Worm (Caenorhabditis elegans) whole organism, L2 larva: ENCODE results near the gene rab-6.1.

Experiments used
- F13H6.1 ChIP-seq: sonication (generic microtip); optimal IDR thresholded peaks from 2 replicates; lab custom pipeline; 2016; ENCODE audit warnings: missing genetic modification characterization, missing compliant biosample characterization
- alr-1 ChIP-seq: fragments of 150-350 bp; optimal IDR thresholded peaks from 2 replicates; lab custom pipeline; 2014; ENCODE audit warnings: missing biosample characterization, missing genetic modification characterization
- ceh-82 ChIP-seq: fragments of 150-350 bp; optimal IDR thresholded peaks from 2 replicates; lab custom pipeline; 2014; ENCODE audit warnings: missing biosample characterization, missing genetic modification characterization
- elt-3 ChIP-seq: sonication (generic microtip); optimal IDR thresholded peaks from 2 replicates; lab custom pipeline; 2017; ENCODE audit warnings: missing biosample characterization, missing genetic modification characterization
- lin-11 ChIP-seq: fragments of 150-350 bp; sonication (generic microtip); optimal IDR thresholded peaks from 2 replicates; lab custom pipeline; 2014; ENCODE audit warnings: missing biosample characterization, missing genetic modification characterization, inconsistent platforms, mixed read lengths
- lin-39 ChIP-seq: fragments of 150-350 bp; optimal IDR thresholded peaks from 2 replicates; lab custom pipeline; 2014; ENCODE audit warnings: missing biosample characterization, missing genetic modification reagents, missing genetic modification characterization
- nhr-11 ChIP-seq: fragments of 150-350 bp; optimal IDR thresholded peaks from 2 replicates; lab custom pipeline; 2014; ENCODE audit warnings: missing biosample characterization, missing genetic modification characterization
- nhr-12 ChIP-seq: fragments of 150-350 bp; optimal IDR thresholded peaks from 2 replicates; lab custom pipeline; 2014; ENCODE audit warnings: missing biosample characterization, missing genetic modification characterization
- skn-1 ChIP-seq: sonication (generic microtip); optimal IDR thresholded peaks from 2 replicates; lab custom pipeline; 2017; ENCODE audit warnings: missing biosample characterization, missing genetic modification characterization
- unc-39 ChIP-seq: fragments of 150-350 bp; optimal IDR thresholded peaks from 2 replicates; lab custom pipeline; 2014; ENCODE audit warnings: missing biosample characterization, missing genetic modification characterization
- ztf-11 ChIP-seq: sonication (generic microtip); optimal IDR thresholded peaks from 2 replicates; lab custom pipeline; 2017; ENCODE audit warnings: missing biosample characterization, missing genetic modification characterization

- TF ChIP-seq F13H6.1 (tag; lab: Kevin White, UChicago) (no peak), nhr-11 (tag; lab: Kevin White, UChicago) (no peak), unc-39 (tag; lab: Kevin White, UChicago) (no peak), skn-1 (tag; lab: Kevin White, UChicago) (no peak), ceh-82 (tag; lab: Kevin White, UChicago) (no peak), lin-11 (no peak), nhr-12 (tag; lab: Kevin White, UChicago) (no peak), ztf-11 (no peak), alr-1 (tag; lab: Kevin White, UChicago) (no peak), lin-39 (tag; lab: Kevin White, UChicago) (no peak), elt-3 (tag; lab: Kevin White, UChicago) (no peak)
These were observed 40.1 kb upstream of the rab-6.1 start, which contains the start of gene R107.2 for ce11 chrIII:9045838-9046237.
